Fruit fly (Drosophila melanogaster) whole organism, wandering third instar larva: ENCODE data around the gene Indy.
A peak's percentile ranks its signal among the peaks of the same experiment; 100 is the strongest.

ENCODE experiments used
- Abd-B ChIP-seq: fragments of >200 bp; optimal IDR thresholded peaks from 2 replicates; lab custom pipeline; 2017; ENCODE audit warnings: missing biosample characterization, missing genetic modification characterization
- CG32264 ChIP-seq: fragments of 200-800 bp; sonication (Bioruptor generic); optimal IDR thresholded peaks from 2 replicates; lab custom pipeline; 2016; ENCODE audit warnings: missing biosample characterization, missing genetic modification characterization
- CG9705 ChIP-seq: fragments of 200-800 bp; sonication (Bioruptor generic); optimal IDR thresholded peaks from 2 replicates; lab custom pipeline; 2018; ENCODE audit warnings: missing biosample characterization, mild to moderate bottlenecking, missing genetic modification characterization
- CrebA ChIP-seq: fragments of 200-800 bp; sonication (Bioruptor generic); optimal IDR thresholded peaks from 2 replicates; lab custom pipeline; 2016; ENCODE audit warnings: missing biosample characterization, mild to moderate bottlenecking, missing genetic modification characterization, borderline replicate concordance
- Dif ChIP-seq: fragments of 200-275, 200-300 bp; sonication (Bioruptor generic); optimal IDR thresholded peaks from 2 replicates; lab custom pipeline; 2018; ENCODE audit warnings: missing biosample characterization, missing genetic modification characterization; ENCODE audit not compliant: partially characterized antibody
- Hr78 ChIP-seq: fragments of >200 bp; optimal IDR thresholded peaks from 2 replicates; lab custom pipeline; 2017; ENCODE audit warnings: missing biosample characterization, missing genetic modification characterization
- Hr83 ChIP-seq: fragments of 200-300 bp; sonication (Bioruptor generic); optimal IDR thresholded peaks from 2 replicates; lab custom pipeline; 2016; ENCODE audit warnings: missing biosample characterization, mild to moderate bottlenecking, missing genetic modification characterization, moderate library complexity; ENCODE audit not compliant: poor library complexity, severe bottlenecking
- Jra ChIP-seq: sonication (Bioruptor generic); optimal IDR thresholded peaks from 2 replicates; lab custom pipeline; 2016; ENCODE audit warnings: missing biosample characterization, missing genetic modification characterization
- Mio ChIP-seq: sonication (Bioruptor generic); optimal IDR thresholded peaks from 2 replicates; lab custom pipeline; 2016; ENCODE audit warnings: missing biosample characterization, missing genetic modification characterization
- Sp1 ChIP-seq: fragments of 200-800 bp; sonication (Bioruptor generic); optimal IDR thresholded peaks from 3 replicates; lab custom pipeline; 2019; ENCODE audit warnings: missing biosample characterization, mild to moderate bottlenecking, missing genetic modification characterization, moderate library complexity
- ey ChIP-seq: fragments of 200-800 bp; sonication (Bioruptor generic); optimal IDR thresholded peaks from 2 replicates; lab custom pipeline; 2016; ENCODE audit warnings: missing biosample characterization, missing genetic modification characterization
- h ChIP-seq: fragments of 200-800 bp; sonication (Bioruptor generic); optimal IDR thresholded peaks from 3 replicates; lab custom pipeline; 2016; ENCODE audit warnings: missing biosample characterization, mild to moderate bottlenecking, missing genetic modification characterization
- lola ChIP-seq: fragments of >200 bp; optimal IDR thresholded peaks from 2 replicates; lab custom pipeline; 2017; ENCODE audit warnings: missing biosample characterization, missing genetic modification characterization
- psq ChIP-seq: fragments of 200-800 bp; sonication (Bioruptor generic); optimal IDR thresholded peaks from 3 replicates; lab custom pipeline; 2017; ENCODE audit warnings: missing biosample characterization, mild to moderate bottlenecking, missing genetic modification characterization, moderate library complexity

DNA sequence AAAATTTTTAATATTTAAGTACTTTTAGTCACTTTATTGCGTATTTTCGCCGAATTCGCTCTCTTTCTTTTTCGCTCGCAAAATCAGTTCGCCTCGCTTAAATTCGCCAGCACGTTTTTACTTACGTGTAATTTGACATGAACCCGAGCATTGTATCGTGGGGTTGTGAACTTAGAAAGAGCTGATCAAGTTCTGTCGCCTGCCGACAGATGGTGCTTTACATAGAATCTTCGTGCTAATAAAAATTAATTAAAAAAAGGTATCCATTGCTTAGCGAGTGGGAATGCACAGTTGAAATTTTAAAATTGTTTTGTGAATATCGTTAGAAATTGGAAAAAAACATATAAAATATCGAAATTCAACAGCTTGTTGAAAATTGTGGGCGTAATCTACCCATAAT lies 2.4 kb upstream of the Indy start:
- TF ChIP-seq ey (peak; percentile 18), Hr78 (GFP tag; lab: Kevin White, UChicago) (no peak), Dif (no peak), Hr83 (no peak), psq (no peak), h (GFP tag; lab: Kevin White, UChicago) (peak; percentile 45), Mio (GFP tag; lab: Kevin White, UChicago) (no peak), Jra (GFP tag; lab: Kevin White, UChicago) (no peak), lola (GFP tag; lab: Kevin White, UChicago) (no peak), CG32264 (GFP tag; lab: Kevin White, UChicago) (no peak), Abd-B (GFP tag; lab: Kevin White, UChicago) (no peak), Sp1 (no peak), CrebA (peak; percentile 38), CG9705 (GFP tag; lab: Kevin White, UChicago) (no peak)
